Worm (Caenorhabditis elegans) whole organism, L1 larva: ENCODE measurements around the gene Y71H2AM.3.

Experiments
- aha-1 ChIP-seq: fragments of 150-350 bp; optimal IDR thresholded peaks from 2 replicates; lab custom pipeline; 2014; ENCODE audit warnings: missing biosample characterization, missing genetic modification characterization
- ces-1 ChIP-seq: fragments of 150-350 bp; optimal IDR thresholded peaks from 2 replicates; lab custom pipeline; 2014; ENCODE audit warnings: missing biosample characterization, missing genetic modification reagents, missing genetic modification characterization

ce11 chrIII:2811410-2811809 is 6.2 kb downstream of the Y71H2AM.3 start:
- TF ChIP-seq aha-1 (no peak), ces-1 (GFP tag; lab: Kevin White, UChicago) (no peak)
